Worm (Caenorhabditis elegans) whole organism, mixed stage, embryonic: Measurements from ENCODE around the gene Y38H8A.2.

Source experiments
- elt-1 ChIP-seq: sonication (generic microtip); optimal IDR thresholded peaks from 2 replicates; lab custom pipeline; 2017; ENCODE audit warnings: missing genetic modification characterization, mild to moderate bottlenecking, missing compliant biosample characterization, antibody characterized with exemption, moderate library complexity, borderline replicate concordance; ENCODE audit not compliant: insufficient read depth
- elt-3 ChIP-seq: fragments of 150-350 bp; optimal IDR thresholded peaks from 2 replicates; lab custom pipeline; 2014; ENCODE audit warnings: missing biosample characterization, missing genetic modification characterization
- lsy-2 ChIP-seq: fragments of 150-350 bp; optimal IDR thresholded peaks from 2 replicates; lab custom pipeline; 2014; ENCODE audit warnings: missing biosample characterization, missing genetic modification characterization
- mep-1 ChIP-seq: fragments of 150-350 bp; optimal IDR thresholded peaks from 2 replicates; lab custom pipeline; 2017; ENCODE audit warnings: missing biosample characterization, missing genetic modification reagents, missing genetic modification characterization, inconsistent platforms
- mls-2 ChIP-seq: sonication (generic microtip); optimal IDR thresholded peaks from 2 replicates; lab custom pipeline; 2016; ENCODE audit warnings: mild to moderate bottlenecking, missing genetic modification characterization, moderate library complexity, missing compliant biosample characterization
- nhr-12 ChIP-seq: fragments of 150-350 bp; optimal IDR thresholded peaks from 2 replicates; lab custom pipeline; 2014; ENCODE audit warnings: missing biosample characterization, missing genetic modification characterization
- nhr-28 ChIP-seq: fragments of 150-350 bp; optimal IDR thresholded peaks from 2 replicates; lab custom pipeline; 2014; ENCODE audit warnings: missing biosample characterization, missing genetic modification characterization
- nhr-76 ChIP-seq: sonication (generic microtip); optimal IDR thresholded peaks from 2 replicates; lab custom pipeline; 2017; ENCODE audit warnings: missing biosample characterization, missing genetic modification characterization
- pha-4 ChIP-seq: fragments of 150-350 bp; optimal IDR thresholded peaks from 2 replicates; lab custom pipeline; 2018; ENCODE audit warnings: missing biosample characterization, missing genetic modification reagents, missing genetic modification characterization
- snpc-4 ChIP-seq: fragments of 150-350 bp; optimal IDR thresholded peaks from 2 replicates; lab custom pipeline; 2014; ENCODE audit warnings: missing biosample characterization, missing genetic modification characterization
- sptf-1 ChIP-seq: sonication (generic microtip); optimal IDR thresholded peaks from 2 replicates; lab custom pipeline; 2017; ENCODE audit warnings: mild to moderate bottlenecking, missing genetic modification characterization, moderate library complexity, missing compliant biosample characterization
- unc-62 ChIP-seq: fragments of 150-350 bp; optimal IDR thresholded peaks from 2 replicates; lab custom pipeline; 2014; ENCODE audit warnings: missing biosample characterization, missing genetic modification reagents, missing genetic modification characterization

- TF ChIP-seq nhr-12 (tag; lab: Kevin White, UChicago) (no peak), mep-1 (tag; lab: Kevin White, UChicago) (no peak), nhr-76 (no peak), lsy-2 (no peak), mls-2 (tag; lab: Kevin White, UChicago) (no peak), nhr-28 (tag; lab: Kevin White, UChicago) (no peak), pha-4 (tag; lab: Kevin White, UChicago) (no peak), sptf-1 (no peak), unc-62 (GFP tag; lab: Kevin White, UChicago) (no peak), elt-1 (tag; lab: Kevin White, UChicago) (no peak), snpc-4 (tag; lab: Kevin White, UChicago) (no peak), elt-3 (tag; lab: Kevin White, UChicago) (no peak)
Observed at ce11 chrIV:13454698-13455097, 19.5 kb upstream of the Y38H8A.2 start, which contains the start of gene uso-1.
